Worm (Caenorhabditis elegans) whole organism, L4/young adult: Measurements from ENCODE around the gene iff-2.

Source experiments
- W03F9.2 ChIP-seq: fragments of 150-350 bp; optimal IDR thresholded peaks from 2 replicates; lab custom pipeline; 2014; ENCODE audit warnings: missing biosample characterization, missing genetic modification characterization
- dao-5 ChIP-seq: sonication (generic microtip); optimal IDR thresholded peaks from 2 replicates; lab custom pipeline; 2016; ENCODE audit warnings: missing genotype, missing genetic modification characterization, moderate library complexity, missing compliant biosample characterization
- him-1 ChIP-seq: sonication (generic microtip); optimal IDR thresholded peaks from 2 replicates; lab custom pipeline; 2016; ENCODE audit warnings: missing genotype, missing genetic modification reagents, missing genetic modification characterization, missing compliant biosample characterization

DNA sequence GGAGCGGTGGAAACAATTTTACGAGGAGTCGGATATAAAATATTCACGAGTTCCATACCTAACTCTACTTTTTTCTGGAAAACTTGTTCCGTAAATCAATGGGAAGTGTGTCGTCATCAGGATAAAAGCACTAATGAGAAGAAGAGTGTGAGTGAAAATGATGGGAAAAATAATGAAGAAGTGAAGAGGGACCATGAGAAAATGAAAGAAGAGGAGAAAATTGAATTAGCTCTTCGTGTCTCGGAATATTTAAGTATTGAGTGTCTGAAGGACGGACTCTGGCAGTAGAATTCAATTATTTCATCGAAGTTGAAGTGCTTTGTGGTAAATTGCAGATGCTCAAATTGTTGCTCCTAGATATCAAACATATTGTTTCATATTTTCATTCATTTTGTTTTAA is 28.1 kb upstream of the iff-2 start:
- TF ChIP-seq him-1 (tag; lab: Kevin White, UChicago) = no peak
- no peak for TF ChIP-seq W03F9.2 (tag; lab: Kevin White, UChicago)
- TF ChIP-seq dao-5 (tag; lab: Kevin White, UChicago) = no peak
